Fruit fly (Drosophila melanogaster): ENCODE results near the gene CG14143.
A peak's percentile ranks its signal among the peaks of the same experiment; 100 is the strongest.

Gene CG14143

dm6 chr3L:11169299-11170181 lies 34.8 kb downstream of the CG14143 start, which contains the start of the genes wls and Adck5 (continued):
- TF ChIP-seq zen2 (GFP tag; IDR thresholded peaks at IDR 0.05; ENCODE audit: partially characterized antibody) (peak; percentile 41; the same call in 2 of the 3 replicates), gcm2 (GFP tag; optimal IDR thresholded peaks at IDR 0.05) (peak; percentile 3), gfzf (GFP tag; optimal IDR thresholded peaks at IDR 0.05) (peak; percentile 83), en (GFP tag; optimal IDR thresholded peaks at IDR 0.05) (no peak), CG30403 (GFP tag; optimal IDR thresholded peaks at IDR 0.05) (peak; percentile 37), shn (GFP tag; optimal IDR thresholded peaks at IDR 0.05) (peak; percentile 36), CG6175 (GFP tag; IDR thresholded peaks at IDR 0.05) (no peak), peb (GFP tag; IDR thresholded peaks at IDR 0.05) (no peak), tna (GFP tag; IDR thresholded peaks at IDR 0.05; ENCODE audit: partially characterized antibody) (no peak), oc (tag; optimal IDR thresholded peaks at IDR 0.05) (no peak), Neu2 (GFP tag; optimal IDR thresholded peaks at IDR 0.05; ENCODE audit: borderline replicate concordance) (no peak), Doc3 (GFP tag; IDR thresholded peaks at IDR 0.05; ENCODE audit: partially characterized antibody) (no peak), PHDP (tag; optimal IDR thresholded peaks at IDR 0.05) (peak; percentile 61), prd (optimal IDR thresholded peaks at IDR 0.05) (no peak), prd (GFP tag; IDR thresholded peaks at IDR 0.05) (no peak), CG5180 (GFP tag; optimal IDR thresholded peaks at IDR 0.05) (peak; percentile 7), trh (GFP tag; optimal IDR thresholded peaks at IDR 0.05) (no peak), cas (GFP tag; IDR thresholded peaks at IDR 0.05) (no peak), MESR4 (GFP tag; optimal IDR thresholded peaks at IDR 0.05) (peak; percentile 59), CG10979 (tag; optimal IDR thresholded peaks at IDR 0.05) (peak; percentile 16), bowl (GFP tag; IDR thresholded peaks at IDR 0.05) (no peak), CG5953 (GFP tag; IDR thresholded peaks at IDR 0.05) (no peak), CG15514 (GFP tag; optimal IDR thresholded peaks at IDR 0.05) (peak; percentile 78), abd-A (tag; optimal IDR thresholded peaks at IDR 0.05) (no peak), pho (GFP tag; optimal IDR thresholded peaks at IDR 0.05) (peak; percentile 43), CG17829 (tag; optimal IDR thresholded peaks at IDR 0.05) (no peak), Stat92E (GFP tag; optimal IDR thresholded peaks at IDR 0.05) (no peak), pzg (GFP tag; optimal IDR thresholded peaks at IDR 0.05) (peak; percentile 41), h (optimal IDR thresholded peaks at IDR 0.05) (no peak), Lim3 (GFP tag; IDR thresholded peaks at IDR 0.05) (no peak), pan (optimal IDR thresholded peaks at IDR 0.05) (peak in 1 of 2 experiments; percentile 53), pan (GFP tag; optimal IDR thresholded peaks at IDR 0.05 in 1 of 2, IDR thresholded peaks at IDR 0.05 in 1 of 2) (peak in 1 of 2 experiments; percentile 72), CG33557 (GFP tag; optimal IDR thresholded peaks at IDR 0.05) (no peak), CG12104 (GFP tag; optimal IDR thresholded peaks at IDR 0.05) (peak; percentile 9), Fer1 (GFP tag; optimal IDR thresholded peaks at IDR 0.05) (no peak), NfI (GFP tag; optimal IDR thresholded peaks at IDR 0.05) (peak; percentile 71), ci (GFP tag; IDR thresholded peaks at IDR 0.05) (peak; percentile 87), Elba2 (GFP tag; optimal IDR thresholded peaks at IDR 0.05) (no peak), BEAF-32 (GFP tag; optimal IDR thresholded peaks at IDR 0.05) (peak; percentile 41), yki (optimal IDR thresholded peaks at IDR 0.05) (no peak), CG4730 (GFP tag; IDR thresholded peaks at IDR 0.05) (no peak), Abd-B (GFP tag; optimal IDR thresholded peaks at IDR 0.05) (no peak), CG1024 (GFP tag; IDR thresholded peaks at IDR 0.05) (no peak; the same call in 1 of the 2 replicates), bab2 (GFP tag; optimal IDR thresholded peaks at IDR 0.05) (peak; percentile 18), CG6791 (GFP tag; IDR thresholded peaks at IDR 0.05; ENCODE audit: partially characterized antibody) (0 out of 3 replicates have a peak, but pooled peaks have one; percentile 20), zfh2 (GFP tag; optimal IDR thresholded peaks at IDR 0.05) (peak; percentile 21), CG10321 (GFP tag; IDR thresholded peaks at IDR 0.05) (peak; percentile 37; the same call in 1 of the 2 replicates), Hr78 (GFP tag; optimal IDR thresholded peaks at IDR 0.05) (peak in 1 of 2 experiments; percentile 78), pros (GFP tag; optimal IDR thresholded peaks at IDR 0.05) (no peak)

All from whole organism, embryonic.